Worm (Caenorhabditis elegans) whole organism, L1 larva: Measurements from ENCODE around the gene cdc-73.
A peak's percentile ranks its signal among the peaks of the same experiment; 100 is the strongest.

ENCODE experiments used
- F16B12.6 ChIP-seq: fragments of 150-350 bp; optimal IDR thresholded peaks from 2 replicates; lab custom pipeline; 2014; ENCODE audit warnings: missing biosample characterization, missing genetic modification characterization
- aly-2 ChIP-seq: fragments of 150-350 bp; optimal IDR thresholded peaks from 2 replicates; lab custom pipeline; 2014; ENCODE audit warnings: missing biosample characterization, missing genetic modification characterization
- ama-1 ChIP-seq: fragments of 150-350 bp; optimal IDR thresholded peaks from 2 replicates; lab custom pipeline; 2014
- egl-27 ChIP-seq, 2 experiments: fragments of 150-350 bp in 1 of 2; sonication (generic microtip); optimal IDR thresholded peaks; 3 replicates each; lab custom pipeline; 2017 to 2018; ENCODE audit warnings: missing biosample characterization in 2 of 2, missing genetic modification characterization in 2 of 2, missing genetic modification reagents in 2 of 2
- lin-13 ChIP-seq: fragments of 150-350 bp; optimal IDR thresholded peaks from 2 replicates; lab custom pipeline; 2014; ENCODE audit warnings: missing biosample characterization, missing genetic modification reagents, missing genetic modification characterization
- tbx-2 ChIP-seq: sonication (generic microtip); optimal IDR thresholded peaks from 2 replicates; lab custom pipeline; 2016; ENCODE audit warnings: missing genetic modification characterization, missing compliant biosample characterization
- unc-62 ChIP-seq: fragments of 150-350 bp; optimal IDR thresholded peaks from 2 replicates; lab custom pipeline; 2014; ENCODE audit warnings: missing biosample characterization, missing genetic modification reagents, missing genetic modification characterization
- ztf-11 ChIP-seq, 2 experiments: sonication (generic microtip); optimal IDR thresholded peaks; 2 replicates each; lab custom pipeline; 2016 to 2017; ENCODE audit warnings: missing genetic modification characterization in 2 of 2, missing biosample characterization in 1 of 2, missing compliant biosample characterization in 1 of 2

DNA sequence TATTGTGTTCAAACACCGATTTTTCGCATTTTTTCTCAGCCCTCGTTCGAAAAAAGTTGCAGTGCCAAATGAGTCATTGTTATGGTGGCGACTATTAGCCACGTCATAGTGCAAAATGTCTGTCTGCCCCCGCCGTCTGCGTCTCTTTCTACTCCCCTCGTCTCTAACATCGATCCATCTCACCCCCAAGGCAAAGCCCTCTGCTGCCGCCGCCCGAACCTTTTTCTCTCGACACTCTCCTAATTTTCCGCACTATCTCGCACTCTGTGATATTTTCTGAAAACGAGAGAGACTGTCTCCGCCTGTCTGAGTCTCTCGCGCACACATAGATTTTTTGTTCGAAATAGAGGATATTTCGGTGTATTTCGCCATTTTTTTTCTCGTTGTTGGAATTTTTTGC is 50.7 kb downstream of the cdc-73 start:
- TF ChIP-seq unc-62 (GFP tag; lab: Kevin White, UChicago): no peak
- TF ChIP-seq F16B12.6: peak; percentile 46
- TF ChIP-seq ama-1 (lab: Kevin White, UChicago): no peak
- peak; percentile 32 for TF ChIP-seq lin-13
- peak in 1 of 2 experiments; percentile 45 for TF ChIP-seq ztf-11 (tag; optimal IDR thresholded peaks at IDR 0.05; lab: Kevin White, UChicago)
- peak; percentile 4 to 58 for TF ChIP-seq egl-27 (tag; optimal IDR thresholded peaks at IDR 0.05; lab: Kevin White, UChicago)
- peak; percentile 19 for TF ChIP-seq aly-2
- TF ChIP-seq tbx-2 (tag; lab: Kevin White, UChicago): peak; percentile 80
